Worm (Caenorhabditis elegans): Measurements from ENCODE around the gene M117.3.
"Not testable (repeated sequence)": the region's sequence is repeated elsewhere in the genome, so short reads cannot be mapped to it uniquely, and the experiment has no call there.

The M117.3 gene

ce11 chrIV:11801078-11801477 lies 20.9 kb upstream of the M117.3 start, which contains the start of gene dyf-18:
TSS of gene dyf-18 (minus strand) at chrIV:11801178.
- no peak for TF ChIP-seq dao-5 (tag; optimal IDR thresholded peaks at IDR 0.05)
- TF ChIP-seq W03F9.2 (tag; optimal IDR thresholded peaks at IDR 0.05) = no peak
- TF ChIP-seq him-1 (tag; optimal IDR thresholded peaks at IDR 0.05) = no peak

- TF ChIP-seq W03F9.2 (tag; optimal IDR thresholded peaks at IDR 0.05) (no peak), dao-5 (tag; optimal IDR thresholded peaks at IDR 0.05) (no peak), him-1 (tag; optimal IDR thresholded peaks at IDR 0.05) (no peak)
Measured at ce11 chrIV:11803044-11803443, 19.0 kb upstream of the M117.3 start, which contains the start of gene H01G02.4. TSS of gene H01G02.4 (minus strand) at chrIV:11803144.

DNA sequence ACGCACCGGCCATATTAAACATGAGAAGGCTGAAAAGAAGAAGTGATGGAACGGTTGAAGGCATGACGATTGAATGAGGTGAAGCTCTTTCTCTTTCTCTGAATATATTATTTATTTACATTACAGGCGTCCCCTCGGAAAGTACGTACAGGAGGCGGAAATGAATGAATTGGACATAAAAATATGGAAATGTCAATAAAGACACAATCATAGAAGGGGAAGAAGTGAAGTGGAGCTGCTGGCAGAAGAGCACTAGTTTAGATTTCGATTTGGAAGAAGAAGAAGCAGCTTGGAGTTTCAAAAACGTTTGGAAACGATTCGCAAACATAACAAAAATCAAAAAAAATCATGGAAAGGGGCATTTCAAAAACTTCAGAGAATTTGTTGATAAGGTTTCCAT lies 18.0 kb upstream of the M117.3 start, which contains the start of gene H01G02.1:
Gene H01G02.1 (minus strand): TSS at position 101 of the 400 bp plus-strand sequence.
- TF ChIP-seq him-1 (tag; optimal IDR thresholded peaks at IDR 0.05) (no peak), dao-5 (tag; optimal IDR thresholded peaks at IDR 0.05) (no peak), W03F9.2 (tag; optimal IDR thresholded peaks at IDR 0.05) (no peak)

- TF ChIP-seq W03F9.2 (tag; optimal IDR thresholded peaks at IDR 0.05) (no peak), him-1 (tag; optimal IDR thresholded peaks at IDR 0.05) (no peak), dao-5 (tag; optimal IDR thresholded peaks at IDR 0.05) (no peak)
Measured at ce11 chrIV:11809047-11809446, 13.0 kb upstream of the M117.3 start.

DNA sequence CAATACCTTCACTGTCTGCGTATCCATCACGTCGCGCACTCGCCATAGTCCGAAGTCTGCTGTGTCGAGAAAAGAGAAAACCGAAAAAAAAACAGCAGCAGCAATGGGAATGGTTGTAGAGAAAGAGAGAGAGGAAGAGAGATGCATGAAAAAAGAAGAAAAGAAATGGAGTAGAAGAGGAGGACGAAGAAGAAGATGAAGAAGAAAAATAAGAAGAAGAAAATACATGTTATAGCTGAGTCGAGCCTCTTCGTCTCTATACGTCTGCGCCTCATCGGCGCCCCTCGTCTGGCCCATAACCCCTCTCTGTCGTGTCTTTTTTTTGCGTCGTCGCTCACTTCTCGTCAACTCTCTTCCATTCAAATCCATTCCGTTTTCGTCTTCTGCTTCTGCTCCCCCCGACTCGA lies 12.3 kb upstream of the M117.3 start:
- TF ChIP-seq him-1 (tag; optimal IDR thresholded peaks at IDR 0.05) (peak; percentile 78), W03F9.2 (tag; optimal IDR thresholded peaks at IDR 0.05) (no peak)

- TF ChIP-seq W03F9.2 (tag; optimal IDR thresholded peaks at IDR 0.05) (no peak), dao-5 (tag; optimal IDR thresholded peaks at IDR 0.05) (no peak), him-1 (tag; optimal IDR thresholded peaks at IDR 0.05) (no peak)
Measured at ce11 chrIV:11812017-11812416, 10.0 kb upstream of the M117.3 start.

DNA sequence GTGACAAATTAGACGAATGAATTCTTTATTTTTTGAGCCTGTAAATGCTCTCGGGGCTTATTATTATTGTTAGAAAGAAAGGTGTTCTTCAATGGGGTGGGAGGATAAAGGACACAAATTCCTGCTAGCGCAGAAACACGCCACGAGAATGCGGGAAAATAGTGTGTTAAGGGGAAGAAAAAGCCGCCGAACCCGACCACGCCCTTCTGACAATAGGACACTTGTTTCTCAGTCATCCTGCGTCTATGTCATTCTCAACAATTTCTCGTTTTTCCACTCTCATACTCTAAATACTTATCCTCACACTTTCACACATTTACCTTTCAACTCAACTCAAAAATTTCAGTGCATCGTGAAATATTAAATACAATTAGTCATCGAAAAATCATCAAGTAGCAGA lies 8.1 kb upstream of the M117.3 start, which contains the start of gene M117.1:
Gene M117.1 (plus strand): TSS at position 347 of the 400 bp plus-strand sequence.
- no peak for TF ChIP-seq W03F9.2 (tag; optimal IDR thresholded peaks at IDR 0.05)
- TF ChIP-seq dao-5 (tag; optimal IDR thresholded peaks at IDR 0.05) = no peak
- TF ChIP-seq him-1 (tag; optimal IDR thresholded peaks at IDR 0.05) = no peak

ce11 chrIV:11820067-11820913 lies 1.7 kb upstream of the M117.3 start:
- no peak for TF ChIP-seq dao-5 (tag; optimal IDR thresholded peaks at IDR 0.05)
- TF ChIP-seq him-1 (tag; optimal IDR thresholded peaks at IDR 0.05) = no peak
- no peak for TF ChIP-seq W03F9.2 (tag; optimal IDR thresholded peaks at IDR 0.05)

- TF ChIP-seq W03F9.2 (tag; optimal IDR thresholded peaks at IDR 0.05) (peak; percentile 8), him-1 (tag; optimal IDR thresholded peaks at IDR 0.05) (no peak), dao-5 (tag; optimal IDR thresholded peaks at IDR 0.05) (no peak)
Measured at ce11 chrIV:11822454-11822853, 448 bp downstream of the M117.3 start.

DNA sequence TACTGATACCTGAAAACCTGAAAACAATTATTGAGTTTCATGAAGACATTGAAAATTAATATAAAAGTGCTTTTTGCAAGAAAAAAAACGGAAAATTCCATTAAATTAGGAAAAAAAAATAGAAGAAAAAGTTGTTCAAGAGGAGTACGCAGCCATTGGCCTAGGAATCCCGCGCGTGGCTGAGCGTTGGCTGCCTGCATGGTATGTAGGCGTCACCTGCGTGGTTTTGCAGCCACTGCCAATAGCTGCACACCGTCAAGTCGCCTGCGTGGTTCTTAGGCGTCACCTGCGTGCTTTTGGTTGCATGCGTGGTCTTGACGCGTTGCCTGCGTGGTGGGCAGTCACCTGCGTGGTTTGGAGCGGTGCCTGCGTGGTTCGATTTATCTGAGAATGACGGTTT lies 6.0 kb downstream of the M117.3 start, which contains the start of gene M117.6:
Gene M117.6 (minus strand): TSS at position 101 of the 400 bp plus-strand sequence.
- TF ChIP-seq W03F9.2, him-1, dao-5 (tag; optimal IDR thresholded peaks at IDR 0.05): not testable (repeated sequence)

DNA sequence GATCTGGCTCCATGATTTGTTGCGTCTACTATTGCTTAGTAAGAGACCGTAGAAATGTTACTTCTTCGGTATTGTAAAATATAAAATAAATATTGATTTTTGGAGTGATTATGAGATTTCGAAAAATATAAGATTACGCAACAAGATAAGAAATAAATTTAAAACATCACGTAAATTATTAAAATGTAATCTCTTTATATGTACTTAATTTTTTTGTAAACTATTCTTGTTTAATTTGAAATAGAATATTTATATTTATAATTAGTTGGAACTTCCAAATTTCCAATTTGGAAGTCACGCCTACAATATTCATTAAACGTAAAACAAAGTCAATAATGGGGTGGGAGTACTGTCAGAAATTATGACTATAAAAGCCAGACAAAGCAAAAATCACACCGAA lies 11.4 kb downstream of the M117.3 start, which contains the start of gene M117.4:
Gene M117.4 (minus strand): TSS at position 101 of the 400 bp plus-strand sequence.
- TF ChIP-seq dao-5 (tag; optimal IDR thresholded peaks at IDR 0.05) = no peak
- no peak for TF ChIP-seq him-1 (tag; optimal IDR thresholded peaks at IDR 0.05)
- TF ChIP-seq W03F9.2 (tag; optimal IDR thresholded peaks at IDR 0.05) = no peak

DNA sequence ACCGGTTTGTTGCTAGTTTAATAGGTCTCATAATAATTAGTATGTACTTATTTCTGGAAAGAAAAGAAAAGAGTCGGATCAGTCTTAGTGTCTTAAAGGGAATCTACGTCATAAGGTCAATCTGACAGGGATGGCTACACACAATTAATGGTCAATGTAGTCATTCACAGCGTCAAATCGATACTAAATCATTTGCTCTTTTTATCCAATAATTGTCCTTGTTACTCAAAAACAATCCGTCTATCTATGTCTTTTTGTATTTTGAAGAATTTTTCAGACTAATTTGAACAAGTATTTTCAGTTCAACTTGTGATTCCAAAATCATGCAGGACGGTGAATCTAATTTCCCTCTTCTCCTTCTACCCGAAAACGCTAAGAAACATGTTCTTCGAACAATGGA lies 16.7 kb downstream of the M117.3 start, which contains the start of gene fbxb-3:
Gene fbxb-3 (plus strand): TSS at position 301 of the 400 bp plus-strand sequence.
- no peak for TF ChIP-seq him-1 (tag; optimal IDR thresholded peaks at IDR 0.05)
- TF ChIP-seq dao-5 (tag; optimal IDR thresholded peaks at IDR 0.05) = no peak
- no peak for TF ChIP-seq W03F9.2 (tag; optimal IDR thresholded peaks at IDR 0.05)

ce11 chrIV:11842121-11842520 lies 20.1 kb downstream of the M117.3 start, which contains the start of gene F38H4.3:
TSS of gene F38H4.3 (plus strand) at chrIV:11842421.
- TF ChIP-seq W03F9.2 (tag; optimal IDR thresholded peaks at IDR 0.05) (no peak), him-1 (tag; optimal IDR thresholded peaks at IDR 0.05) (no peak), dao-5 (tag; optimal IDR thresholded peaks at IDR 0.05) (no peak)

DNA sequence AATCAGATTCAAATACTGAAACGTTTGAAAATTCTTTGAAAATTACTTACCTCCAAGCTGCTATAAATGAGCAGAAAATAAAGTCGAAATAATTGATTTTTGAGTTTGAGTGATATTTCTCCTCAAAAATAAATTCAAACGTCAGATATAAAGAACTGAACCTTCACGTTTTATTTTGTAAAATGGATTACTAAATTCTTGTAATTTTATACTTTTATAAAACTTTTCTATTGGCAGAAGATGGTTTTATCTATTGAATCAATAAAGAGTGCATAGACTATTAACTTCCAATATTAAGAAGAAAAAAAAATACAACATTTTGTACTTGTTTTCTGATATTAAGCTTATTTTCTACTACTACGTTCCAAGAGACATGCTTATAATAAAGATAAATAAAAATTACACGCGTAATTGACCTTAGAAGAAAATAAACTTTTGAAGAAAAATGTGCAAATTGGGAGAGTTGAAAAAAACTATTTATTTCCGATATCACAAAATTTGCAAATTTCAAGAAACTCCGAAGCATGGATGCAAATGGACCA lies 25.8 kb downstream of the M117.3 start, which contains the start of the genes F38H4.6 and F38H4.4:
Gene F38H4.6 (minus strand): TSS at position 101 of the 542 bp plus-strand sequence.
Gene F38H4.4 (plus strand): TSS at position 492 of the 542 bp plus-strand sequence.
- no peak for TF ChIP-seq W03F9.2 (tag; optimal IDR thresholded peaks at IDR 0.05)
- no peak for TF ChIP-seq dao-5 (tag; optimal IDR thresholded peaks at IDR 0.05)
- no peak for TF ChIP-seq him-1 (tag; optimal IDR thresholded peaks at IDR 0.05)
